Worm (Caenorhabditis elegans) whole organism, late embryonic: Measurements from ENCODE around the gene rack-1.

Experiments used
- C08G9.2 ChIP-seq: sonication (generic microtip); optimal IDR thresholded peaks from 2 replicates; lab custom pipeline; 2016; ENCODE audit warnings: mild to moderate bottlenecking, missing genetic modification characterization, moderate library complexity, missing compliant biosample characterization
- ama-1 ChIP-seq: fragments of 150-350 bp; optimal IDR thresholded peaks from 2 replicates; lab custom pipeline; 2014
- ceh-24 ChIP-seq: sonication (generic microtip); optimal IDR thresholded peaks from 2 replicates; lab custom pipeline; 2016; ENCODE audit warnings: mild to moderate bottlenecking, missing genetic modification characterization, missing compliant biosample characterization
- ceh-9 ChIP-seq: sonication (generic microtip); optimal IDR thresholded peaks from 2 replicates; lab custom pipeline; 2016; ENCODE audit warnings: mild to moderate bottlenecking, missing genetic modification characterization, inconsistent platforms, missing compliant biosample characterization
- elt-2 ChIP-seq: sonication (generic microtip); optimal IDR thresholded peaks from 2 replicates; lab custom pipeline; 2016; ENCODE audit warnings: missing genetic modification reagents, missing genetic modification characterization, missing compliant biosample characterization
- eyg-1 ChIP-seq: sonication (generic microtip); optimal IDR thresholded peaks from 2 replicates; lab custom pipeline; 2016; ENCODE audit warnings: missing genotype, missing genetic modification characterization, missing compliant biosample characterization
- nfya-1 ChIP-seq: sonication (generic microtip); optimal IDR thresholded peaks from 2 replicates; lab custom pipeline; 2017; ENCODE audit warnings: missing genetic modification characterization, mild to moderate bottlenecking, missing compliant biosample characterization, antibody characterized with exemption, moderate library complexity
- pag-3 ChIP-seq: sonication (generic microtip); optimal IDR thresholded peaks from 2 replicates; lab custom pipeline; 2016; ENCODE audit warnings: missing compliant biosample characterization, missing genetic modification characterization, borderline replicate concordance
- pha-4 ChIP-seq: fragments of 150-350 bp; optimal IDR thresholded peaks from 2 replicates; lab custom pipeline; 2018; ENCODE audit warnings: missing biosample characterization, missing genetic modification reagents, missing genetic modification characterization
- ref-2 ChIP-seq: sonication (generic microtip); optimal IDR thresholded peaks from 2 replicates; lab custom pipeline; 2016; ENCODE audit warnings: missing genetic modification characterization, missing compliant biosample characterization
- syd-9 ChIP-seq: sonication (generic microtip); optimal IDR thresholded peaks from 2 replicates; lab custom pipeline; 2016; ENCODE audit warnings: mild to moderate bottlenecking, missing genetic modification characterization, moderate library complexity, missing compliant biosample characterization
- tbx-2 ChIP-seq: sonication (generic microtip); optimal IDR thresholded peaks from 2 replicates; lab custom pipeline; 2016; ENCODE audit warnings: missing genetic modification characterization, missing compliant biosample characterization
- unc-86 ChIP-seq: sonication (generic microtip); optimal IDR thresholded peaks from 2 replicates; lab custom pipeline; 2016; ENCODE audit warnings: missing genetic modification characterization, missing compliant biosample characterization

ce11 chrIV:10206182-10206581, 29.7 kb downstream of the rack-1 start, which contains the start of gene K04D7.6:
- TF ChIP-seq ceh-24 (tag; lab: Kevin White, UChicago) (no peak), elt-2 (no peak), ama-1 (lab: Kevin White, UChicago) (no peak), eyg-1 (tag; lab: Kevin White, UChicago) (no peak), ref-2 (tag; lab: Kevin White, UChicago) (no peak), C08G9.2 (no peak), pag-3 (no peak), tbx-2 (no peak), unc-86 (tag; lab: Kevin White, UChicago) (no peak), syd-9 (no peak), nfya-1 (tag; lab: Kevin White, UChicago) (no peak), pha-4 (tag; lab: Kevin White, UChicago) (no peak), ceh-9 (tag; lab: Kevin White, UChicago) (no peak)
